Worm (Caenorhabditis elegans): Measurements from ENCODE around the gene pqn-83.

DNA sequence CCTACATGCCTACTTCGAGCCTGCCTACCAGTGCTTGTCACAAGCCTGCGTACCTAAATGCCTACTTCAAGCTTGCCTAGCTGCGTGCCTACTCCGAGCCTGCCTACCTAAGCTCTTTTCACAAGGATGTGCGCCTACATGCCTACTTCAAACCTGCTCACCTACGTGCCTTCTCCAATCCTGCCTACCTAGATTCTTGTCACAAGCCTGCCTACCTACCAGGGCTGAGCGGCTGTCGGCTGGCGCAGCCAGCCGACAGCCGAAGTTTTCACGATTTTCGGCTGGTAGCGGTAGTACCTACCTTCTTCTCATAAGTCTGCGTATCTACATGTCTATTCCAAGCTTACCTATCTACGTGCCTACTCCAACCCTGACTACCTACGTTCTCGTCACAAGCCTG is 37.5 kb downstream of the pqn-83 start:
- no peak for TF ChIP-seq ces-1 (GFP tag; optimal IDR thresholded peaks at IDR 0.05)
- no peak for TF ChIP-seq aly-2 (tag; optimal IDR thresholded peaks at IDR 0.05)
- TF ChIP-seq mdl-1 (tag; optimal IDR thresholded peaks at IDR 0.05) = no peak

Measured in whole organism, L4 larva.